Fruit fly (Drosophila melanogaster) whole organism, embryonic: ENCODE data around the gene CG31798.

Experiments used
- CG11456 ChIP-seq: fragments of 200-800 bp; sonication (Bioruptor generic); IDR thresholded peaks from 3 replicates; pipeline ENCODE4 v1.3.6; 2022; ENCODE audit warnings: missing biosample characterization, missing genetic modification characterization
- CG12744 ChIP-seq: fragments of 200-800 bp; sonication (Bioruptor generic); optimal IDR thresholded peaks from 2 replicates; lab custom pipeline; 2016; ENCODE audit warnings: missing biosample characterization, missing genetic modification characterization
- CG13624 ChIP-seq: fragments of 200-800 bp; sonication (Bioruptor generic); optimal IDR thresholded peaks from 2 replicates; lab custom pipeline; 2016; ENCODE audit warnings: missing biosample characterization, missing genetic modification characterization
- CG1603 ChIP-seq: fragments of 200-800 bp; sonication (Bioruptor generic); optimal IDR thresholded peaks from 2 replicates; lab custom pipeline; 2019; ENCODE audit warnings: missing biosample characterization, mild to moderate bottlenecking, missing genetic modification characterization, moderate library complexity
- CG1647 ChIP-seq: fragments of 200-800 bp; sonication (Bioruptor generic); optimal IDR thresholded peaks from 3 replicates; lab custom pipeline; 2016; ENCODE audit warnings: missing biosample characterization, missing genetic modification characterization
- CG16779 ChIP-seq: fragments of 200-800 bp; sonication (Bioruptor generic); IDR thresholded peaks from 2 replicates; pipeline ENCODE4 v1.3.6; 2022; ENCODE audit warnings: missing biosample characterization, missing genetic modification characterization
- CG1832 ChIP-seq: fragments of 200-800 bp; sonication (Bioruptor generic); optimal IDR thresholded peaks from 2 replicates; lab custom pipeline; 2017; ENCODE audit warnings: missing biosample characterization, mild to moderate bottlenecking, missing genetic modification characterization, inconsistent platforms
- CG2202 ChIP-seq: fragments of 200-800 bp; sonication (Bioruptor generic); optimal IDR thresholded peaks from 2 replicates; lab custom pipeline; 2018; ENCODE audit warnings: missing biosample characterization, mild to moderate bottlenecking, missing genetic modification characterization
- CG3065 ChIP-seq: fragments of 200-800 bp; sonication (Bioruptor generic); optimal IDR thresholded peaks from 2 replicates; lab custom pipeline; 2016; ENCODE audit warnings: missing biosample characterization, missing genetic modification characterization
- CG34376 ChIP-seq: fragments of 200-800 bp; sonication (Bioruptor generic); optimal IDR thresholded peaks from 2 replicates; lab custom pipeline; 2018; ENCODE audit warnings: missing biosample characterization, mild to moderate bottlenecking, missing genetic modification characterization
- CG3726 ChIP-seq: fragments of 200-800 bp; sonication (Bioruptor generic); IDR thresholded peaks from 3 replicates; pipeline ENCODE4, ENCODE4 v1.3.6; 2022; ENCODE audit warnings: missing biosample characterization, missing genetic modification characterization
- CG4282 ChIP-seq: fragments of 200-800 bp; sonication (Bioruptor generic); optimal IDR thresholded peaks from 2 replicates; lab custom pipeline; 2016; ENCODE audit warnings: missing biosample characterization, missing genetic modification characterization
- CG5245 ChIP-seq: fragments of 200-800 bp; sonication (Bioruptor generic); optimal IDR thresholded peaks from 3 replicates; lab custom pipeline; 2016; ENCODE audit warnings: missing biosample characterization, missing genetic modification characterization
- CG9215 ChIP-seq: fragments of 200-800 bp; sonication (Bioruptor generic); IDR thresholded peaks from 2 replicates; pipeline ENCODE4 v1.3.6; 2022; ENCODE audit warnings: missing biosample characterization, missing genetic modification characterization
- Dek ChIP-seq: fragments of 200-800 bp; sonication (Bioruptor generic); optimal IDR thresholded peaks from 3 replicates; lab custom pipeline; 2019; ENCODE audit warnings: missing biosample characterization, mild to moderate bottlenecking, missing genetic modification characterization, moderate library complexity
- GATAe ChIP-seq: fragments of 200-800 bp; sonication (Bioruptor generic); conservative IDR thresholded peaks from 2 replicates; pipeline ENCODE4 v1.3.6; 2022; ENCODE audit warnings: missing biosample characterization, missing genetic modification characterization
- Gug ChIP-seq: fragments of 200-800 bp; sonication (Bioruptor generic); IDR thresholded peaks from 4 replicates; pipeline ENCODE4 v1.3.6; 2022; ENCODE audit warnings: missing biosample characterization, missing genetic modification characterization
- Hmr ChIP-seq: fragments of 200-800 bp; sonication (Bioruptor generic); optimal IDR thresholded peaks from 3 replicates; lab custom pipeline; 2017; ENCODE audit warnings: mild to moderate bottlenecking, missing biosample characterization, missing genetic modification reagents, missing genetic modification characterization
- Hr78 ChIP-seq, 2 experiments: fragments of 200-800 bp in 1 of 2; fragments of >200 bp in 1 of 2; sonication (Bioruptor generic) in 1 of 2; optimal IDR thresholded peaks; 2 replicates each; lab custom pipeline; 2017 to 2019; ENCODE audit warnings: missing biosample characterization in 2 of 2, missing genetic modification characterization in 2 of 2, mild to moderate bottlenecking in 1 of 2, moderate library complexity in 1 of 2
- MESR4 ChIP-seq: fragments of 200-800 bp; sonication (Bioruptor generic); optimal IDR thresholded peaks from 2 replicates; lab custom pipeline; 2018; ENCODE audit warnings: missing biosample characterization, mild to moderate bottlenecking, missing genetic modification characterization, moderate library complexity
- Myb ChIP-seq: fragments of 200-800 bp; sonication (Bioruptor generic); optimal IDR thresholded peaks from 2 replicates; lab custom pipeline; 2016; ENCODE audit warnings: missing biosample characterization, missing genetic modification characterization
- Nf-YC ChIP-seq: fragments of 200-800 bp; optimal IDR thresholded peaks from 3 replicates; lab custom pipeline; 2019; ENCODE audit warnings: missing biosample characterization, mild to moderate bottlenecking, missing genetic modification characterization, moderate library complexity
- Oli ChIP-seq: fragments of 200-800 bp; sonication (Bioruptor generic); optimal IDR thresholded peaks from 2 replicates; lab custom pipeline; 2018; ENCODE audit warnings: missing biosample characterization, mild to moderate bottlenecking, missing genetic modification characterization, moderate library complexity
- Sox102F ChIP-seq: fragments of 200-800 bp; sonication (Bioruptor generic); optimal IDR thresholded peaks from 2 replicates; lab custom pipeline; 2018; ENCODE audit warnings: missing biosample characterization, mild to moderate bottlenecking, missing genetic modification characterization, moderate library complexity
- Ssrp ChIP-seq: fragments of 200-800 bp; sonication (Bioruptor generic); optimal IDR thresholded peaks from 2 replicates; lab custom pipeline; 2018; ENCODE audit warnings: missing biosample characterization, mild to moderate bottlenecking, missing genetic modification characterization, moderate library complexity
- Stat92E ChIP-seq, 3 experiments: fragments of >200 bp in 2 of 3; fragments of 200-800 bp in 1 of 3; sonication (Bioruptor generic) in 1 of 3; optimal IDR thresholded peaks; 2 replicates each; lab custom pipeline; 2017 to 2019; ENCODE audit warnings: missing biosample characterization in 3 of 3, missing genetic modification characterization in 3 of 3, mild to moderate bottlenecking in 1 of 3, moderate library complexity in 1 of 3
- Xrp1 ChIP-seq: fragments of 200-800 bp; sonication (Bioruptor generic); IDR thresholded peaks from 2 replicates; pipeline ENCODE4 v1.3.6; 2022; ENCODE audit warnings: missing biosample characterization, missing genetic modification characterization
- aop ChIP-seq: fragments of 200-800 bp; sonication (Bioruptor generic); IDR thresholded peaks from 2 replicates; pipeline ENCODE4 v1.3.6; 2022; ENCODE audit warnings: missing biosample characterization, missing genetic modification characterization
- cad ChIP-seq: fragments of >200 bp; optimal IDR thresholded peaks from 2 replicates; lab custom pipeline; 2017; ENCODE audit warnings: missing biosample characterization, missing genetic modification characterization
- caup ChIP-seq: fragments of 200-800 bp; sonication (Bioruptor generic); optimal IDR thresholded peaks from 3 replicates; lab custom pipeline; 2017; ENCODE audit warnings: missing biosample characterization, mild to moderate bottlenecking, missing genetic modification characterization, moderate library complexity; ENCODE audit not compliant: severe bottlenecking
- chm ChIP-seq: fragments of 200-800 bp; sonication (Bioruptor generic); IDR thresholded peaks from 2 replicates; pipeline ENCODE4 v1.3.6; 2022; ENCODE audit warnings: missing biosample characterization, missing genetic modification characterization
- dmrt11E ChIP-seq: fragments of 200-800 bp; sonication (Bioruptor generic); optimal IDR thresholded peaks from 3 replicates; lab custom pipeline; 2018; ENCODE audit warnings: missing biosample characterization, mild to moderate bottlenecking, missing genetic modification characterization, moderate library complexity
- dysf ChIP-seq: fragments of 200-800 bp; sonication (Bioruptor generic); IDR thresholded peaks from 3 replicates; pipeline ENCODE4 v1.3.6; 2022; ENCODE audit warnings: missing biosample characterization, missing genetic modification characterization
- grau ChIP-seq: fragments of 200-800 bp; optimal IDR thresholded peaks from 3 replicates; lab custom pipeline; 2019; ENCODE audit warnings: missing biosample characterization, mild to moderate bottlenecking, missing genetic modification characterization, moderate library complexity
- gsb-n ChIP-seq: fragments of 200-800 bp; sonication (Bioruptor generic); optimal IDR thresholded peaks from 3 replicates; lab custom pipeline; 2018; ENCODE audit warnings: missing biosample characterization, mild to moderate bottlenecking, missing genetic modification characterization
- jumu ChIP-seq: fragments of 200-800 bp; sonication (Bioruptor generic); optimal IDR thresholded peaks from 3 replicates; lab custom pipeline; 2016; ENCODE audit warnings: missing biosample characterization, missing genetic modification characterization
- lab ChIP-seq: fragments of 200-800 bp; sonication (Bioruptor generic); optimal IDR thresholded peaks from 3 replicates; lab custom pipeline; 2017; ENCODE audit warnings: missing biosample characterization, missing genetic modification characterization, mild to moderate bottlenecking, moderate library complexity, missing genetic modification reagents
- lola ChIP-seq, 3 experiments: fragments of >200 bp in 2 of 3; fragments of 200-800 bp in 1 of 3; sonication (Bioruptor generic) in 1 of 3; optimal IDR thresholded peaks; 2 replicates each; lab custom pipeline; 2017 to 2019; ENCODE audit warnings: missing biosample characterization in 3 of 3, missing genetic modification characterization in 3 of 3, mild to moderate bottlenecking in 1 of 3, moderate library complexity in 1 of 3
- mam ChIP-seq: fragments of 200-800 bp; sonication (Bioruptor generic); optimal IDR thresholded peaks from 3 replicates; lab custom pipeline; 2016; ENCODE audit warnings: missing biosample characterization, missing genetic modification characterization
- nom ChIP-seq: fragments of 200-800 bp; sonication (Bioruptor generic); optimal IDR thresholded peaks from 2 replicates; lab custom pipeline; 2017; ENCODE audit warnings: missing biosample characterization, missing genetic modification characterization, mild to moderate bottlenecking, moderate library complexity, missing genetic modification reagents
- pfk ChIP-seq: fragments of 200-800 bp; sonication (Bioruptor generic); optimal IDR thresholded peaks from 2 replicates; lab custom pipeline; 2018; ENCODE audit warnings: missing biosample characterization, mild to moderate bottlenecking, missing genetic modification characterization, moderate library complexity
- pho ChIP-seq: fragments of 200-800 bp; sonication (Bioruptor generic); optimal IDR thresholded peaks from 2 replicates; lab custom pipeline; 2016; ENCODE audit warnings: missing biosample characterization, missing genetic modification characterization
- psq ChIP-seq: fragments of 200-800 bp; sonication (Bioruptor generic); optimal IDR thresholded peaks from 2 replicates; lab custom pipeline; 2017; ENCODE audit warnings: missing biosample characterization, missing genetic modification characterization
- sens ChIP-seq: fragments of 200-800 bp; sonication (Bioruptor generic); peaks from one replicate; lab custom pipeline; 2016; ENCODE audit warnings: missing biosample characterization, missing genetic modification characterization
- sisA ChIP-seq: fragments of 200-800 bp; sonication (Bioruptor generic); IDR thresholded peaks from 2 replicates; pipeline ENCODE4 v1.3.6; 2022; ENCODE audit warnings: missing biosample characterization, missing genetic modification characterization
- slou ChIP-seq: fragments of 200-800 bp; sonication (Bioruptor generic); optimal IDR thresholded peaks from 3 replicates; lab custom pipeline; 2016; ENCODE audit warnings: missing biosample characterization, missing genetic modification characterization
- so ChIP-seq: fragments of 200-800 bp; sonication (Bioruptor generic); IDR thresholded peaks from 3 replicates; pipeline ENCODE4 v1.3.6; 2022; ENCODE audit warnings: missing biosample characterization, missing genetic modification characterization
- wek ChIP-seq: fragments of 200-800 bp; sonication (Bioruptor generic); optimal IDR thresholded peaks from 3 replicates; lab custom pipeline; 2018; ENCODE audit warnings: missing biosample characterization, mild to moderate bottlenecking, missing genetic modification characterization, moderate library complexity
- yki ChIP-seq: fragments of >200 bp; optimal IDR thresholded peaks from 3 replicates; lab custom pipeline; 2018
- zfh1 ChIP-seq: fragments of 200-800 bp; sonication (Bioruptor generic); IDR thresholded peaks from 3 replicates; pipeline ENCODE4 v1.3.6; 2022; ENCODE audit warnings: missing biosample characterization, missing genetic modification characterization

CG31798 gene

DNA sequence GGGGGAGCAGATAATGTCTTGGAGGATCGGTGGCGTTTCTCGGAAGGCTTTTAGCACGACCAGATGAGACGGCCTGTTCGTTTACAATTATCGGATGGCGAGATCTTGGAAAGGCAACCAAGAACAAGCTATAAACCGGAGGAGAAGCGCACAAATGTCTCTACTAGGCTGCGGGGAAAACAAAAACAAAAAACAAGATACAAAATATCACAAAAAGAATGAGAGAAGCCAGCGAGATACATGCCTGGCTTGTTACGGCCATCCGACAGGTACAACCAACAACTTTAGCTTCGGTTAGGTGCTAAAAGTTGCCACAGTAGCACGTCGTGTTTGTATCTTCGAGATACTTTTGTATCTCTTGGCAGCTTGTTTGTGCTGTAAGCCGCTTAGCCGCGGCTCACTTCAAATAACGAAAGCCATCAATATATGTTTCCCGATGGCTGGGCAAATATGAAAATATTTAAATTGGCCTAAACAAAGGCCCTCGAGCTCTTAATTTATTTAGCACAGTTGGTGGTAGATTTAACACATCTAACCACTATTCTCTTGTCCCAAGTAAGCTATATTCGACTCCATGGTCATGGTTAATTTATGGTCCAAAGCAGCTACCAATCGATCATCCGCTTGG, 34.0 kb upstream of the CG31798 start (continued):
- no peak for TF ChIP-seq lola (GFP tag; optimal IDR thresholded peaks at IDR 0.05; lab: Kevin White, UChicago)
- TF ChIP-seq Nf-YC (tag; lab: Kevin White, UChicago), result no peak
- TF ChIP-seq CG12744 (GFP tag; lab: Kevin White, UChicago), result no peak
- no peak for TF ChIP-seq yki
- TF ChIP-seq CG4282 (GFP tag; lab: Kevin White, UChicago), result no peak
- no peak for TF ChIP-seq pho (GFP tag; lab: Kevin White, UChicago)
- TF ChIP-seq slou (GFP tag; lab: Kevin White, UChicago), result no peak
- TF ChIP-seq MESR4, result no peak
- TF ChIP-seq dysf (GFP tag; lab: Robert Waterston, UW), result peak; percentile 23; the same call in 1 of the 3 replicates
- no peak for TF ChIP-seq CG34376 (GFP tag; lab: Kevin White, UChicago)
- no peak for TF ChIP-seq jumu (GFP tag; lab: Kevin White, UChicago)
- no peak for TF ChIP-seq CG5245 (GFP tag; lab: Kevin White, UChicago)
- TF ChIP-seq wek (GFP tag; lab: Kevin White, UChicago), result no peak
- peak in 1 of 3 experiments; percentile 19 for TF ChIP-seq Stat92E (GFP tag; optimal IDR thresholded peaks at IDR 0.05; lab: Kevin White, UChicago)
- TF ChIP-seq CG1647, result no peak
- TF ChIP-seq gsb-n (tag; lab: Kevin White, UChicago), result peak; percentile 21
- TF ChIP-seq CG9215, result no peak
- TF ChIP-seq CG3726, result no peak
- no peak for TF ChIP-seq CG2202 (tag; lab: Kevin White, UChicago)
- TF ChIP-seq aop, result no peak
- TF ChIP-seq Myb (GFP tag; lab: Kevin White, UChicago), result no peak
- no peak for TF ChIP-seq Gug
- TF ChIP-seq caup (GFP tag; lab: Kevin White, UChicago), result no peak

DNA sequence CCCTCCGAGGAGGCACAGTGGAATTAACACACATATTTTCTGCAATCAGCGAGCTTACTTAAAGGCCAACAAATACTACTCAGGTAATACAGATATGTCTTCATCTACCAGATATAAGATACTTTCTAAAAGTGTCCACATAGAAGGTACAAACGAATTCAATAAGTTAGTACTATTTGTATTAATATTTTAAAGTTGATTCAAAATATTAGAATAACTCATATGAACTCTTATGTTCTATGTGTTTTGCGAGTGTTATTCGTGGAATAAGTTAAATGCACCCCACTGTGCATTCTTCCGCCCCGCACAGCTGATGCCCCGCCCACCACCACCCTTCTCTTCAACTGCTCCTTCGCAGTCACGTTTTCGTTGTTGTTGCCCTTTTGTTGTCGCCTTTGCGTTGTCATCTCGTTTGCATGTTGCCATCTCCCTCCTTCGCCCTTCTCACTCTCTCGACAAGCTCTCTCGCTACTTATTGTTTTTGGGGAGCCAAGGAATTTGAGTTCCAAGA, 32.3 kb upstream of the CG31798 start:
- peak; percentile 80 for TF ChIP-seq sens (GFP tag; lab: Kevin White, UChicago)
- no peak for TF ChIP-seq GATAe
- TF ChIP-seq CG3065 (GFP tag; lab: Kevin White, UChicago), result no peak
- TF ChIP-seq gsb-n (tag; lab: Kevin White, UChicago), result no peak
- TF ChIP-seq CG11456 (GFP tag; lab: Robert Waterston, UW), result no peak
- TF ChIP-seq Dek, result no peak
- no peak for TF ChIP-seq cad (GFP tag; lab: Kevin White, UChicago)
- no peak for TF ChIP-seq mam
- no peak for TF ChIP-seq lab (GFP tag; lab: Kevin White, UChicago)
- TF ChIP-seq so (GFP tag; lab: Robert Waterston, UW), result no peak
- TF ChIP-seq pfk (GFP tag; lab: Kevin White, UChicago), result no peak
- peak; percentile 16 for TF ChIP-seq nom
- no peak for TF ChIP-seq CG13624 (GFP tag; lab: Kevin White, UChicago)
- peak; percentile 27 for TF ChIP-seq CG1832 (GFP tag; lab: Kevin White, UChicago)
- peak; percentile 25 for TF ChIP-seq psq (GFP tag; lab: Kevin White, UChicago)
- TF ChIP-seq Xrp1, result no peak
- peak; percentile 37 for TF ChIP-seq dmrt11E (tag; lab: Kevin White, UChicago)
- peak; percentile 44 for TF ChIP-seq CG1603
- TF ChIP-seq sisA, result no peak
- TF ChIP-seq Sox102F (GFP tag; lab: Kevin White, UChicago), result peak; percentile 24
- TF ChIP-seq Hmr, result peak; percentile 8
- 0 out of 2 replicates have a peak, but pooled peaks have one; percentile 13 for TF ChIP-seq chm (GFP tag; lab: Robert Waterston, UW)
- TF ChIP-seq Ssrp (tag; lab: Kevin White, UChicago), result peak; percentile 31
- TF ChIP-seq grau (tag; lab: Kevin White, UChicago), result peak; percentile 35
- no peak for TF ChIP-seq Hr78 (GFP tag; optimal IDR thresholded peaks at IDR 0.05; lab: Kevin White, UChicago)
- TF ChIP-seq CG16779 (GFP tag; lab: Robert Waterston, UW), result no peak
- 0 out of 3 replicates have a peak, but pooled peaks have one; percentile 17 for TF ChIP-seq zfh1 (GFP tag; lab: Robert Waterston, UW)
- peak; percentile 13 for TF ChIP-seq Oli
